Worm (Caenorhabditis elegans) whole organism, L4 larva: ENCODE data around the gene F01F1.14.

Experiments used
- D1046.2 ChIP-seq: fragments of 200-800 bp; sonication (Bioruptor generic); IDR thresholded peaks from 2 replicates; pipeline ENCODE4 v1.3.6; 2022; ENCODE audit warnings: missing genetic modification characterization, missing compliant biosample characterization
- F26F4.8 ChIP-seq: fragments of 200-800 bp; sonication (Bioruptor generic); conservative IDR thresholded peaks from 2 replicates; pipeline ENCODE4 v1.3.6; 2022; ENCODE audit warnings: missing genetic modification characterization, missing compliant biosample characterization
- T20F7.1 ChIP-seq: fragments of 200-800 bp; sonication (Bioruptor generic); optimal IDR thresholded peaks from 2 replicates; lab custom pipeline; 2018; ENCODE audit warnings: mild to moderate bottlenecking, missing genetic modification characterization, missing compliant biosample characterization
- T26A8.4 ChIP-seq: fragments of 200-800 bp; sonication (Bioruptor generic); IDR thresholded peaks from 2 replicates; pipeline ENCODE4 v1.3.6; 2022; ENCODE audit warnings: missing genetic modification characterization, missing compliant biosample characterization
- ZK546.5 ChIP-seq, 2 experiments: sonication (generic microtip); optimal IDR thresholded peaks; 2 replicates each; lab custom pipeline; 2017; ENCODE audit warnings: missing biosample characterization in 2 of 2, missing genetic modification characterization in 2 of 2
- aha-1 ChIP-seq: fragments of 150-350 bp; peaks from one replicate; lab custom pipeline; 2014; ENCODE audit warnings: missing biosample characterization, missing genetic modification characterization
- ama-1 ChIP-seq: fragments of 150-350 bp; optimal IDR thresholded peaks from 2 replicates; lab custom pipeline; 2014; ENCODE audit warnings: inconsistent platforms, mixed read lengths
- arid-1 ChIP-seq: fragments of 200-800 bp; sonication (Bioruptor generic); conservative IDR thresholded peaks from 2 replicates; pipeline ENCODE4 v1.3.6; 2022; ENCODE audit warnings: missing genetic modification reagents, missing genetic modification characterization, missing compliant biosample characterization
- attf-4 ChIP-seq: sonication (generic microtip); optimal IDR thresholded peaks from 3 replicates; lab custom pipeline; 2017; ENCODE audit warnings: missing biosample characterization, missing genetic modification characterization
- ceh-32 ChIP-seq: sonication (generic microtip); optimal IDR thresholded peaks from 2 replicates; lab custom pipeline; 2016; ENCODE audit warnings: mild to moderate bottlenecking, missing genetic modification characterization, missing compliant biosample characterization; ENCODE audit not compliant: poor library complexity
- ceh-44 ChIP-seq: fragments of 200-800 bp; sonication (Bioruptor generic); IDR thresholded peaks from 2 replicates; pipeline ENCODE4 v1.3.6; 2022; ENCODE audit warnings: missing genetic modification reagents, missing genetic modification characterization, missing compliant biosample characterization
- daf-16 ChIP-seq, 3 experiments: sonication (generic microtip); optimal IDR thresholded peaks; 2 replicates each; lab custom pipeline; 2016 to 2017; ENCODE audit warnings: missing genetic modification characterization in 3 of 3, missing genetic modification reagents in 3 of 3, mild to moderate bottlenecking in 2 of 3, missing compliant biosample characterization in 2 of 3, missing biosample characterization in 1 of 3, moderate library complexity in 1 of 3
- daf-19 ChIP-seq: fragments of 200-800 bp; sonication (Bioruptor generic); conservative IDR thresholded peaks from 2 replicates; pipeline ENCODE4 v1.3.6; 2022; ENCODE audit warnings: missing genetic modification characterization, missing compliant biosample characterization
- dmd-6 ChIP-seq: fragments of 200-800 bp; sonication (Bioruptor generic); IDR thresholded peaks from 2 replicates; pipeline ENCODE4 v1.3.6; 2022; ENCODE audit warnings: missing genetic modification reagents, missing genetic modification characterization, missing compliant biosample characterization
- dmd-8 ChIP-seq: fragments of 200-800 bp; sonication (Bioruptor generic); IDR thresholded peaks from 2 replicates; pipeline ENCODE4 v1.3.6; 2022; ENCODE audit warnings: missing genetic modification characterization, missing compliant biosample characterization
- dmd-9 ChIP-seq: fragments of 200-800 bp; sonication (Bioruptor generic); IDR thresholded peaks from 2 replicates; pipeline ENCODE4 v1.3.6; 2022; ENCODE audit warnings: missing genetic modification reagents, missing genetic modification characterization, missing compliant biosample characterization
- dpl-1 ChIP-seq: fragments of 150-350 bp; optimal IDR thresholded peaks from 2 replicates; lab custom pipeline; 2014; ENCODE audit warnings: missing biosample characterization, missing genetic modification reagents, missing genetic modification characterization
- egl-27 ChIP-seq: sonication (generic microtip); optimal IDR thresholded peaks from 3 replicates; lab custom pipeline; 2017; ENCODE audit warnings: missing biosample characterization, missing genetic modification reagents, missing genetic modification characterization
- fkh-10 ChIP-seq: fragments of 150-350 bp; optimal IDR thresholded peaks from 2 replicates; lab custom pipeline; 2014; ENCODE audit warnings: missing biosample characterization, missing genetic modification reagents, missing genetic modification characterization
- jun-1 ChIP-seq: fragments of 150-350 bp; optimal IDR thresholded peaks from 2 replicates; lab custom pipeline; 2014; ENCODE audit warnings: missing biosample characterization, missing genetic modification reagents, missing genetic modification characterization
- lim-7 ChIP-seq: fragments of 200-800 bp; sonication (Bioruptor generic); IDR thresholded peaks from 2 replicates; pipeline ENCODE4 v1.3.6; 2022; ENCODE audit warnings: missing genetic modification characterization, missing compliant biosample characterization
- lin-13 ChIP-seq: fragments of 150-350 bp; optimal IDR thresholded peaks from 2 replicates; lab custom pipeline; 2014; ENCODE audit warnings: missing biosample characterization, missing genetic modification reagents, missing genetic modification characterization
- lin-15B ChIP-seq: fragments of 150-350 bp; sonication (generic microtip); optimal IDR thresholded peaks from 3 replicates; lab custom pipeline; 2014; ENCODE audit warnings: missing biosample characterization, missing genetic modification characterization
- lin-38 ChIP-seq: fragments of 200-800 bp; sonication (Bioruptor generic); IDR thresholded peaks from 2 replicates; pipeline ENCODE4 v1.3.6; 2022; ENCODE audit warnings: missing genetic modification reagents, missing genetic modification characterization, missing compliant biosample characterization
- lin-39 ChIP-seq: fragments of 150-350 bp; optimal IDR thresholded peaks from 2 replicates; lab custom pipeline; 2014; ENCODE audit warnings: missing biosample characterization, missing genetic modification reagents, missing genetic modification characterization
- lsy-2 ChIP-seq, 2 experiments: fragments of 150-350 bp in 1 of 2; sonication (generic microtip) in 1 of 2; optimal IDR thresholded peaks; 2 replicates each; lab custom pipeline; 2014 to 2017; ENCODE audit warnings: missing biosample characterization in 2 of 2, missing genetic modification characterization in 2 of 2
- mdl-1 ChIP-seq, 2 experiments: fragments of 150-350 bp in 1 of 2; sonication (generic microtip) in 1 of 2; optimal IDR thresholded peaks; 2 replicates each; lab custom pipeline; 2014 to 2017; ENCODE audit warnings: missing biosample characterization in 2 of 2, missing genetic modification characterization in 2 of 2
- mdt-29 ChIP-seq: fragments of 200-800 bp; sonication (Bioruptor generic); IDR thresholded peaks from 2 replicates; pipeline ENCODE4 v1.3.6; 2022; ENCODE audit warnings: missing genetic modification reagents, missing genetic modification characterization, missing compliant biosample characterization
- mep-1 ChIP-seq: fragments of 150-350 bp; sonication (generic microtip); optimal IDR thresholded peaks from 3 replicates; lab custom pipeline; 2014; ENCODE audit warnings: missing biosample characterization, missing genetic modification characterization
- mxl-2 ChIP-seq: fragments of 200-800 bp; sonication (Bioruptor generic); conservative IDR thresholded peaks from 2 replicates; pipeline ENCODE4 v1.3.6; 2022; ENCODE audit warnings: missing genetic modification reagents, missing genetic modification characterization, missing compliant biosample characterization
- mxl-3 ChIP-seq: fragments of 200-800 bp; sonication (Bioruptor generic); optimal IDR thresholded peaks from 2 replicates; lab custom pipeline; 2018; ENCODE audit warnings: mild to moderate bottlenecking, missing genetic modification characterization, missing compliant biosample characterization
- nhr-111 ChIP-seq: fragments of 200-800 bp; sonication (Bioruptor generic); optimal IDR thresholded peaks from 2 replicates; lab custom pipeline; 2018; ENCODE audit warnings: mild to moderate bottlenecking, missing genetic modification characterization, missing compliant biosample characterization
- nhr-237 ChIP-seq: sonication (generic microtip); optimal IDR thresholded peaks from 2 replicates; lab custom pipeline; 2017; ENCODE audit warnings: missing biosample characterization, missing genetic modification characterization
- nhr-25 ChIP-seq: sonication (generic microtip); optimal IDR thresholded peaks from 2 replicates; lab custom pipeline; 2017; ENCODE audit warnings: missing genetic modification characterization, mild to moderate bottlenecking, missing compliant biosample characterization, antibody characterized with exemption, moderate library complexity, borderline replicate concordance; ENCODE audit not compliant: insufficient read depth
- nhr-28 ChIP-seq: fragments of 150-350 bp; optimal IDR thresholded peaks from 2 replicates; lab custom pipeline; 2014; ENCODE audit warnings: missing biosample characterization, missing genetic modification characterization
- nhr-42 ChIP-seq: fragments of 200-800 bp; sonication (Bioruptor generic); IDR thresholded peaks from 2 replicates; pipeline ENCODE4 v1.3.6; 2022; ENCODE audit warnings: missing genetic modification characterization, missing compliant biosample characterization
- nhr-6 ChIP-seq: fragments of 150-350 bp; optimal IDR thresholded peaks from 2 replicates; lab custom pipeline; 2014; ENCODE audit warnings: missing biosample characterization, missing genetic modification characterization
- pha-4 ChIP-seq, 2 experiments: fragments of 150-350 bp in 1 of 2; fragments of 200-800 bp in 1 of 2; sonication (Bioruptor generic) in 1 of 2; IDR thresholded peaks in 1 of 2; optimal IDR thresholded peaks in 1 of 2; 2 replicates each; pipeline versions ENCODE4 v1.3.6 to Lab custom; 2014 to 2022; ENCODE audit warnings: missing genetic modification characterization in 2 of 2, missing genetic modification reagents in 2 of 2, missing biosample characterization in 1 of 2, missing compliant biosample characterization in 1 of 2
- rbr-2 ChIP-seq: sonication (generic microtip); optimal IDR thresholded peaks from 2 replicates; lab custom pipeline; 2016; ENCODE audit warnings: missing genotype, missing genetic modification characterization, missing compliant biosample characterization
- sdz-12 ChIP-seq: fragments of 200-800 bp; sonication (Bioruptor generic); optimal IDR thresholded peaks from 2 replicates; lab custom pipeline; 2018; ENCODE audit warnings: mild to moderate bottlenecking, missing genetic modification characterization, missing compliant biosample characterization
- spr-3 ChIP-seq: fragments of 200-800 bp; sonication (Bioruptor generic); optimal IDR thresholded peaks from 2 replicates; lab custom pipeline; 2018; ENCODE audit warnings: mild to moderate bottlenecking, missing genetic modification characterization, missing compliant biosample characterization
- tag-97 ChIP-seq: fragments of 200-800 bp; sonication (Bioruptor generic); IDR thresholded peaks from 2 replicates; pipeline ENCODE4 v1.3.6; 2022; ENCODE audit warnings: missing genetic modification characterization, missing compliant biosample characterization
- unc-39 ChIP-seq: sonication (generic microtip); optimal IDR thresholded peaks from 2 replicates; lab custom pipeline; 2017; ENCODE audit warnings: missing biosample characterization, missing genetic modification characterization
- unc-62 ChIP-seq, 3 experiments: fragments of 150-350 bp in 1 of 3; sonication (generic microtip); optimal IDR thresholded peaks in 2 of 3; peaks in 1 of 3; 1 replicate in 1 of 3; 2 replicates in 2 of 3; lab custom pipeline; 2014 to 2017; ENCODE audit warnings: missing biosample characterization in 3 of 3, missing genetic modification characterization in 3 of 3, missing genetic modification reagents in 3 of 3, missing genotype in 1 of 3

Gene F01F1.14

DNA sequence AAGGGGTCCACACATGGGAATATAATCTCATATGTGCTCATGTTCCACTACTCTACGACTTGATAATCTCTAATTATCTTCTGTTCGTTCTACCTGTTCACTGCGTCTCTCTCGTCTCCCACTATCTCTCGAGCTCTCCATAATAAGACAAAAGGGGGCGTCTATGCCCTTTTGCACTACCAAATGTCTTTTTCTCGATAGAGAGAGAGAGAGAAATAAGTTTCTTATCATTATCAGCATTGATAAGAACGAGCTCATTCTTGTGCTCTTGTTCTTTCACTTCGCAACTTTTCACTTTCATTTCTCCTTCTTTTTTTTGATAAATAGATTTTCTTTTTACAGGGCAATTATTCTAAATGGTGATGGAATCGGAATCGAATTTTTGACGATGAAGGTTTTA is 33.2 kb upstream of the F01F1.14 start (continued):
- TF ChIP-seq mxl-3 (GFP tag; lab: Kevin White, UChicago) (no peak), sdz-12 (GFP tag; lab: Kevin White, UChicago) (no peak), attf-4 (tag; lab: Kevin White, UChicago) (no peak), nhr-42 (GFP tag; lab: Robert Waterston, UW) (no peak), nhr-25 (no peak), lin-15B (tag; lab: Kevin White, UChicago) (no peak), mdt-29 (GFP tag; lab: Robert Waterston, UW) (no peak), jun-1 (tag; lab: Kevin White, UChicago) (no peak), unc-62 (GFP tag; optimal IDR thresholded peaks at IDR 0.05 in 1 of 2; lab: Kevin White, UChicago) (no peak), unc-62 (tag; optimal IDR thresholded peaks at IDR 0.05; lab: Kevin White, UChicago) (no peak), tag-97 (GFP tag; lab: Robert Waterston, UW) (no peak), ceh-44 (GFP tag; lab: Robert Waterston, UW) (no peak), fkh-10 (GFP tag; lab: Kevin White, UChicago) (no peak), daf-19 (no peak), aha-1 (no peak), nhr-6 (tag; lab: Kevin White, UChicago) (peak; percentile 33), lin-13 (GFP tag; lab: Kevin White, UChicago) (no peak), ama-1 (lab: Kevin White, UChicago) (no peak), dmd-6 (GFP tag; lab: Robert Waterston, UW) (peak; percentile 64), T20F7.1 (no peak), lsy-2 (tag; optimal IDR thresholded peaks at IDR 0.05; lab: Kevin White, UChicago) (no peak), dmd-8 (no peak), nhr-111 (GFP tag; lab: Kevin White, UChicago) (no peak), mep-1 (tag; lab: Kevin White, UChicago) (peak; percentile 18), ZK546.5 (tag; optimal IDR thresholded peaks at IDR 0.05; lab: Kevin White, UChicago) (no peak), D1046.2 (GFP tag; lab: Robert Waterston, UW) (no peak), arid-1 (no peak), lin-39 (tag; lab: Kevin White, UChicago) (no peak), spr-3 (GFP tag; lab: Kevin White, UChicago) (no peak), unc-39 (tag; lab: Kevin White, UChicago) (no peak), egl-27 (tag; lab: Kevin White, UChicago) (no peak), daf-16 (GFP tag; optimal IDR thresholded peaks at IDR 0.05; lab: Kevin White, UChicago) (no peak), daf-16 (tag; optimal IDR thresholded peaks at IDR 0.05; lab: Kevin White, UChicago) (peak; percentile 57), dmd-9 (no peak), F26F4.8 (GFP tag; lab: Robert Waterston, UW) (no peak), mdl-1 (tag; optimal IDR thresholded peaks at IDR 0.05; lab: Kevin White, UChicago) (no peak), nhr-237 (tag; lab: Kevin White, UChicago) (no peak), pha-4 (GFP tag; IDR thresholded peaks at IDR 0.05; lab: Robert Waterston, UW) (no peak), pha-4 (tag; optimal IDR thresholded peaks at IDR 0.05; lab: Kevin White, UChicago) (no peak), T26A8.4 (GFP tag; lab: Robert Waterston, UW) (no peak), dpl-1 (GFP tag; lab: Kevin White, UChicago) (no peak), lim-7 (GFP tag; lab: Robert Waterston, UW) (no peak), nhr-28 (peak; percentile 67), ceh-32 (tag; lab: Kevin White, UChicago) (no peak), mxl-2 (no peak), lin-38 (GFP tag; lab: Robert Waterston, UW) (no peak), rbr-2 (tag; lab: Kevin White, UChicago) (no peak)
